Worm (Caenorhabditis elegans) whole organism, L1 larva: Measurements from ENCODE around the gene C48B4.7.
A peak's percentile ranks its signal among the peaks of the same experiment; 100 is the strongest.

Experiments
- C04F5.9 ChIP-seq: sonication (generic microtip); optimal IDR thresholded peaks from 2 replicates; lab custom pipeline; 2016; ENCODE audit warnings: missing genetic modification characterization, missing compliant biosample characterization
- Y116A8C.19 ChIP-seq: sonication (generic microtip); optimal IDR thresholded peaks from 2 replicates; lab custom pipeline; 2016; ENCODE audit warnings: missing compliant biosample characterization, missing genetic modification characterization, borderline replicate concordance
- ama-1 ChIP-seq: fragments of 150-350 bp; optimal IDR thresholded peaks from 2 replicates; lab custom pipeline; 2014
- ceh-63 ChIP-seq: fragments of 200-800 bp; sonication (Bioruptor generic); optimal IDR thresholded peaks from 2 replicates; lab custom pipeline; 2018; ENCODE audit warnings: mild to moderate bottlenecking, missing genetic modification characterization, missing compliant biosample characterization
- ceh-90 ChIP-seq: sonication (generic microtip); optimal IDR thresholded peaks from 2 replicates; lab custom pipeline; 2016; ENCODE audit warnings: missing genetic modification characterization, missing compliant biosample characterization
- dpl-1 ChIP-seq, 3 experiments: fragments of 150-350 bp in 2 of 3; sonication (generic microtip) in 1 of 3; optimal IDR thresholded peaks; 2 replicates each; lab custom pipeline; 2014 to 2017; ENCODE audit warnings: missing biosample characterization in 3 of 3, missing genetic modification characterization in 3 of 3, missing genetic modification reagents in 3 of 3
- dsc-1 ChIP-seq: sonication (generic microtip); optimal IDR thresholded peaks from 2 replicates; lab custom pipeline; 2016; ENCODE audit warnings: mild to moderate bottlenecking, missing genetic modification characterization, missing compliant biosample characterization
- efl-1 ChIP-seq, 4 experiments: fragments of 150-350 bp; optimal IDR thresholded peaks in 3 of 4; peaks in 1 of 4; 1 replicate in 1 of 4; 2 replicates in 3 of 4; lab custom pipeline; 2014; ENCODE audit warnings: missing biosample characterization in 2 of 4, missing genetic modification characterization in 2 of 4, missing genetic modification reagents in 2 of 4
- efl-3 ChIP-seq: fragments of 200-800 bp; sonication (Bioruptor generic); optimal IDR thresholded peaks from 2 replicates; lab custom pipeline; 2018; ENCODE audit warnings: mild to moderate bottlenecking, missing genetic modification characterization, missing compliant biosample characterization
- egl-13 ChIP-seq: sonication (generic microtip); optimal IDR thresholded peaks from 2 replicates; lab custom pipeline; 2016; ENCODE audit warnings: missing genotype, missing genetic modification reagents, missing genetic modification characterization, missing compliant biosample characterization
- egl-27 ChIP-seq, 2 experiments: fragments of 150-350 bp in 1 of 2; sonication (generic microtip); optimal IDR thresholded peaks; 3 replicates each; lab custom pipeline; 2017 to 2018; ENCODE audit warnings: missing biosample characterization in 2 of 2, missing genetic modification characterization in 2 of 2, missing genetic modification reagents in 2 of 2
- elt-3 ChIP-seq, 6 experiments: fragments of 150-350 bp in 1 of 6; sonication (generic microtip); optimal IDR thresholded peaks; 2 replicates each; lab custom pipeline; 2017 to 2018; ENCODE audit warnings: missing biosample characterization in 6 of 6, missing genetic modification characterization in 6 of 6, inconsistent platforms in 1 of 6
- fkh-8 ChIP-seq: sonication (generic microtip); optimal IDR thresholded peaks from 2 replicates; lab custom pipeline; 2016; ENCODE audit warnings: mild to moderate bottlenecking, missing genetic modification characterization, missing compliant biosample characterization
- fos-1 ChIP-seq: fragments of 150-350 bp; optimal IDR thresholded peaks from 2 replicates; lab custom pipeline; 2014; ENCODE audit warnings: missing biosample characterization, missing genetic modification characterization
- grh-1 ChIP-seq: fragments of 200-800 bp; sonication (Bioruptor generic); IDR thresholded peaks from 2 replicates; pipeline ENCODE4 v1.3.6; 2022; ENCODE audit warnings: missing genetic modification reagents, missing genetic modification characterization, missing compliant biosample characterization
- hlh-17 ChIP-seq: fragments of 200-800 bp; sonication (Bioruptor generic); optimal IDR thresholded peaks from 2 replicates; lab custom pipeline; 2018; ENCODE audit warnings: missing genetic modification characterization, mild to moderate bottlenecking, missing compliant biosample characterization, moderate library complexity, borderline replicate concordance
- hlh-4 ChIP-seq: sonication (generic microtip); optimal IDR thresholded peaks from 2 replicates; lab custom pipeline; 2016; ENCODE audit warnings: mild to moderate bottlenecking, missing genetic modification characterization, missing compliant biosample characterization
- lin-13 ChIP-seq: fragments of 150-350 bp; optimal IDR thresholded peaks from 2 replicates; lab custom pipeline; 2014; ENCODE audit warnings: missing biosample characterization, missing genetic modification reagents, missing genetic modification characterization
- lir-3 ChIP-seq: sonication (generic microtip); optimal IDR thresholded peaks from 2 replicates; lab custom pipeline; 2016; ENCODE audit warnings: mild to moderate bottlenecking, missing genetic modification characterization, moderate library complexity, missing compliant biosample characterization; ENCODE audit not compliant: poor library complexity
- lsy-2 ChIP-seq, 2 experiments: fragments of 150-350 bp; optimal IDR thresholded peaks; 2 replicates each; lab custom pipeline; 2014; ENCODE audit warnings: missing biosample characterization in 2 of 2, missing genetic modification characterization in 2 of 2
- mep-1 ChIP-seq: fragments of 150-350 bp; optimal IDR thresholded peaks from 2 replicates; lab custom pipeline; 2014; ENCODE audit warnings: missing biosample characterization, missing genetic modification characterization
- nhr-12 ChIP-seq: sonication (generic microtip); optimal IDR thresholded peaks from 2 replicates; lab custom pipeline; 2017; ENCODE audit warnings: missing biosample characterization, missing genetic modification characterization
- nhr-20 ChIP-seq: sonication (generic microtip); optimal IDR thresholded peaks from 2 replicates; lab custom pipeline; 2016; ENCODE audit warnings: mild to moderate bottlenecking, missing genetic modification characterization, missing compliant biosample characterization
- nhr-237 ChIP-seq: fragments of 150-350 bp; optimal IDR thresholded peaks from 2 replicates; lab custom pipeline; 2014; ENCODE audit warnings: missing biosample characterization, missing genetic modification characterization
- nhr-47 ChIP-seq: sonication (generic microtip); optimal IDR thresholded peaks from 2 replicates; lab custom pipeline; 2016; ENCODE audit warnings: mild to moderate bottlenecking, missing genetic modification characterization, moderate library complexity, missing compliant biosample characterization
- nhr-71 ChIP-seq: sonication (generic microtip); optimal IDR thresholded peaks from 2 replicates; lab custom pipeline; 2016; ENCODE audit warnings: mild to moderate bottlenecking, missing genetic modification characterization, moderate library complexity, missing compliant biosample characterization
- nhr-77 ChIP-seq: fragments of 150-350 bp; optimal IDR thresholded peaks from 2 replicates; lab custom pipeline; 2014; ENCODE audit warnings: missing biosample characterization, missing genetic modification characterization
- rnt-1 ChIP-seq: sonication (generic microtip); optimal IDR thresholded peaks from 2 replicates; lab custom pipeline; 2016; ENCODE audit warnings: mild to moderate bottlenecking, missing genetic modification characterization, moderate library complexity, missing compliant biosample characterization
- snpc-4 ChIP-seq: fragments of 150-350 bp; optimal IDR thresholded peaks from 2 replicates; lab custom pipeline; 2014; ENCODE audit warnings: missing biosample characterization, missing genetic modification characterization
- snu-23 ChIP-seq: sonication (generic microtip); optimal IDR thresholded peaks from 2 replicates; lab custom pipeline; 2016; ENCODE audit warnings: missing genetic modification characterization, missing compliant biosample characterization
- sox-4 ChIP-seq: sonication (generic microtip); optimal IDR thresholded peaks from 2 replicates; lab custom pipeline; 2016; ENCODE audit warnings: missing genetic modification characterization, missing compliant biosample characterization
- unc-62 ChIP-seq: fragments of 150-350 bp; optimal IDR thresholded peaks from 2 replicates; lab custom pipeline; 2014; ENCODE audit warnings: missing biosample characterization, missing genetic modification reagents, missing genetic modification characterization
- unc-98 ChIP-seq: fragments of 200-800 bp; sonication (Bioruptor generic); IDR thresholded peaks from 2 replicates; pipeline ENCODE4 v1.3.6; 2022; ENCODE audit warnings: missing genetic modification characterization, missing compliant biosample characterization
- zag-1 ChIP-seq: fragments of 150-350 bp; optimal IDR thresholded peaks from 2 replicates; lab custom pipeline; 2014; ENCODE audit warnings: missing biosample characterization, missing genetic modification characterization
- ztf-11 ChIP-seq, 2 experiments: sonication (generic microtip); optimal IDR thresholded peaks; 2 replicates each; lab custom pipeline; 2016 to 2017; ENCODE audit warnings: missing genetic modification characterization in 2 of 2, missing biosample characterization in 1 of 2, missing compliant biosample characterization in 1 of 2

C48B4.7 gene

DNA sequence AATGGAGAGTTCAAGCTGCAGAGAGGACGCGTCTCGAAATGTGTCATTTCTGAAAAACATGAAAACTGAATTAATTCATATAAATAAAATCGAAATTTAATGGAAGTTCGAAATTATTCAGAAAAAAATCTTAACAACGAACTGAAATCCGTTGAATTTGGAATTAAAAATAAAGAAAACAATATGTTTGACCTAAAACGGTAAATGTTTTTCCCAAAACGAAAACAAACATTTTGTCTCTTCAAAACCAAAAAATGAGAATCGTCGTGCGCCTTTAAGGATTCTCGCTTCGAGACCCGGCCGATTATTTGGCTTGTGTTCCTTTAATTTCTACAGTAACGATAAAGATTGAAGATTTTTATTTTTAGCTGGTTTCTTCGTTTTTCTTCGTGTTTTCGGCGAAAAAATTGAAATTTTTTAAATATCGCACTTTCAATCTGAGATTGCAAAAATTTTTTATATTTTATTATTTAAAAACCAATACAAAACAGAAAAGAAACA is at the start of gene C48B4.7:
TSS of gene C48B4.7 (minus strand) at position 51 of the 501 bp plus-strand sequence.
- TF ChIP-seq unc-98 (GFP tag; lab: Robert Waterston, UW) (no peak), C04F5.9 (tag; lab: Kevin White, UChicago) (no peak), egl-13 (no peak), fkh-8 (tag; lab: Kevin White, UChicago) (no peak), efl-1 (optimal IDR thresholded peaks at IDR 0.05; lab: Kevin White, UChicago) (no peak), efl-1 (GFP tag; optimal IDR thresholded peaks at IDR 0.05 in 1 of 2; lab: Kevin White, UChicago) (no peak), elt-3 (tag; optimal IDR thresholded peaks at IDR 0.05; lab: Kevin White, UChicago) (no peak), fos-1 (tag; lab: Kevin White, UChicago) (no peak), sox-4 (tag; lab: Kevin White, UChicago) (no peak), zag-1 (tag; lab: Kevin White, UChicago) (no peak), hlh-17 (GFP tag; lab: Kevin White, UChicago) (no peak), mep-1 (no peak), ceh-63 (no peak), rnt-1 (tag; lab: Kevin White, UChicago) (no peak), nhr-20 (tag; lab: Kevin White, UChicago) (no peak)

- no peak for TF ChIP-seq dsc-1
- TF ChIP-seq ama-1 (lab: Kevin White, UChicago): no peak
- no peak for TF ChIP-seq nhr-71 (tag; lab: Kevin White, UChicago)
- TF ChIP-seq egl-27 (tag; optimal IDR thresholded peaks at IDR 0.05; lab: Kevin White, UChicago): no peak
- no peak for TF ChIP-seq grh-1 (GFP tag; lab: Robert Waterston, UW)
- TF ChIP-seq snpc-4 (tag; lab: Kevin White, UChicago): no peak
- TF ChIP-seq snu-23 (GFP tag; lab: Kevin White, UChicago): no peak
These were observed 49.4 kb upstream of the C48B4.7 start, which contains the start of gene clec-161 for ce11 chrIII:9608650-9609049. TSS of gene clec-161 (minus strand) at chrIII:9608750.

ce11 chrIII:9600645-9601044 is 41.4 kb upstream of the C48B4.7 start, which contains the start of gene F58A4.2:
TSS of gene F58A4.2 (minus strand) at chrIII:9600745.
- TF ChIP-seq unc-62 (no peak), Y116A8C.19 (tag; lab: Kevin White, UChicago) (no peak), fkh-8 (tag; lab: Kevin White, UChicago) (no peak), efl-1 (optimal IDR thresholded peaks at IDR 0.05; lab: Kevin White, UChicago) (peak in 1 of 2 experiments; percentile 79), efl-1 (GFP tag; optimal IDR thresholded peaks at IDR 0.05 in 1 of 2; lab: Kevin White, UChicago) (peak in 1 of 2 experiments; percentile 19)

- TF ChIP-seq C04F5.9 (tag; lab: Kevin White, UChicago) (no peak), dpl-1 (GFP tag; optimal IDR thresholded peaks at IDR 0.05; lab: Kevin White, UChicago) (no peak), nhr-77 (tag; lab: Kevin White, UChicago) (no peak), nhr-47 (tag; lab: Kevin White, UChicago) (no peak), ceh-90 (tag; lab: Kevin White, UChicago) (no peak), fkh-8 (tag; lab: Kevin White, UChicago) (no peak), lsy-2 (tag; optimal IDR thresholded peaks at IDR 0.05; lab: Kevin White, UChicago) (no peak), efl-3 (GFP tag; lab: Kevin White, UChicago) (no peak)
These were observed 38.9 kb upstream of the C48B4.7 start, which contains the start of gene F58A4.1 for ce11 chrIII:9598168-9598567. TSS of gene F58A4.1 (plus strand) at chrIII:9598468.

- no peak for TF ChIP-seq hlh-4 (tag; lab: Kevin White, UChicago)
- no peak for TF ChIP-seq nhr-12
- no peak for TF ChIP-seq ztf-11 (tag; optimal IDR thresholded peaks at IDR 0.05; lab: Kevin White, UChicago)
- no peak for TF ChIP-seq lin-13
- TF ChIP-seq lir-3: no peak
- TF ChIP-seq nhr-237: no peak
These were observed 37.8 kb upstream of the C48B4.7 start, which contains the start of gene C48B4.12 for ce11 chrIII:9597044-9597443. TSS of gene C48B4.12 (plus strand) at chrIII:9597344.
